Fruit fly (Drosophila melanogaster) whole organism, embryonic: ENCODE measurements around the gene CG7016.
A peak's percentile ranks its signal among the peaks of the same experiment; 100 is the strongest.

Source experiments
- C15 ChIP-seq: fragments of 200-800 bp; sonication (Bioruptor generic); IDR thresholded peaks from 3 replicates; pipeline ENCODE4 v1.3.6; 2022; ENCODE audit warnings: missing biosample characterization, missing genetic modification characterization
- CG10959 ChIP-seq: fragments of 200-800 bp; sonication (Bioruptor generic); IDR thresholded peaks from 2 replicates; pipeline ENCODE4 v1.3.6; 2022; ENCODE audit warnings: missing biosample characterization, missing genetic modification characterization
- CG11456 ChIP-seq: fragments of 200-800 bp; sonication (Bioruptor generic); IDR thresholded peaks from 3 replicates; pipeline ENCODE4 v1.3.6; 2022; ENCODE audit warnings: missing biosample characterization, missing genetic modification characterization
- CG12299 ChIP-seq: fragments of 200-800 bp; sonication (Bioruptor generic); optimal IDR thresholded peaks from 2 replicates; lab custom pipeline; 2018; ENCODE audit warnings: missing biosample characterization, mild to moderate bottlenecking, missing genetic modification characterization
- CG12942 ChIP-seq: fragments of 200-800 bp; sonication (Bioruptor generic); optimal IDR thresholded peaks from 3 replicates; lab custom pipeline; 2016; ENCODE audit warnings: missing biosample characterization, missing genetic modification characterization
- CG17328 ChIP-seq: fragments of 200-800 bp; sonication (Bioruptor generic); IDR thresholded peaks from 2 replicates; pipeline ENCODE4 v1.3.6; 2022; ENCODE audit warnings: missing biosample characterization, missing genetic modification characterization
- CG17568 ChIP-seq: fragments of 200-800 bp; sonication (Bioruptor generic); optimal IDR thresholded peaks from 2 replicates; lab custom pipeline; 2018; ENCODE audit warnings: missing biosample characterization, mild to moderate bottlenecking, missing genetic modification characterization, moderate library complexity
- CG18011 ChIP-seq: fragments of 200-800 bp; sonication (Bioruptor generic); optimal IDR thresholded peaks from 2 replicates; lab custom pipeline; 2017; ENCODE audit warnings: missing biosample characterization, missing genetic modification characterization, mild to moderate bottlenecking, moderate library complexity, missing genotype
- CG2889 ChIP-seq: fragments of 200-800 bp; sonication (Bioruptor generic); IDR thresholded peaks from 3 replicates; pipeline ENCODE4 v1.3.6; 2022; ENCODE audit warnings: missing biosample characterization, missing genetic modification characterization
- CG30020 ChIP-seq: fragments of 200-800 bp; optimal IDR thresholded peaks from 2 replicates; lab custom pipeline; 2019; ENCODE audit warnings: missing biosample characterization, mild to moderate bottlenecking, missing genetic modification characterization, moderate library complexity
- CG30431 ChIP-seq: fragments of 200-800 bp; sonication (Bioruptor generic); optimal IDR thresholded peaks from 2 replicates; lab custom pipeline; 2017; ENCODE audit warnings: missing biosample characterization, missing genetic modification characterization
- CG42726 ChIP-seq: fragments of 200-800 bp; sonication (Bioruptor generic); IDR thresholded peaks from 2 replicates; pipeline ENCODE4 v1.3.6; 2022; ENCODE audit warnings: missing biosample characterization, missing genetic modification characterization; ENCODE audit not compliant: partially characterized antibody
- CG4730 ChIP-seq: fragments of 200-800 bp; sonication (Bioruptor generic); IDR thresholded peaks from 2 replicates; pipeline ENCODE4 v1.3.6; 2022; ENCODE audit warnings: missing biosample characterization, missing genetic modification characterization
- CG5180 ChIP-seq: fragments of 200-800 bp; sonication (Bioruptor generic); optimal IDR thresholded peaks from 3 replicates; lab custom pipeline; 2017; ENCODE audit warnings: missing biosample characterization, missing genetic modification characterization, mild to moderate bottlenecking, moderate library complexity, missing genetic modification reagents
- CG6813 ChIP-seq: fragments of 200-800 bp; sonication (Bioruptor generic); optimal IDR thresholded peaks from 2 replicates; lab custom pipeline; 2017; ENCODE audit warnings: missing biosample characterization, missing genetic modification characterization, mild to moderate bottlenecking, moderate library complexity, missing genetic modification reagents
- CG7372 ChIP-seq: fragments of 200-800 bp; sonication (Bioruptor generic); IDR thresholded peaks from 2 replicates; pipeline ENCODE4 v1.3.6; 2022; ENCODE audit warnings: missing biosample characterization, missing genetic modification characterization
- CG7786 ChIP-seq: fragments of 200-800 bp; sonication (Bioruptor generic); optimal IDR thresholded peaks from 2 replicates; lab custom pipeline; 2016; ENCODE audit warnings: missing biosample characterization, missing genetic modification characterization
- CG9817 ChIP-seq: fragments of 200-800 bp; sonication (Bioruptor generic); optimal IDR thresholded peaks from 2 replicates; lab custom pipeline; 2018; ENCODE audit warnings: missing biosample characterization, mild to moderate bottlenecking, missing genetic modification characterization, moderate library complexity
- CG9876 ChIP-seq: fragments of 200-800 bp; sonication (Bioruptor generic); optimal IDR thresholded peaks from 2 replicates; lab custom pipeline; 2016; ENCODE audit warnings: missing biosample characterization, missing genetic modification characterization
- CoRest ChIP-seq: fragments of 200-800 bp; sonication (Bioruptor generic); optimal IDR thresholded peaks from 3 replicates; lab custom pipeline; 2018; ENCODE audit warnings: missing biosample characterization, mild to moderate bottlenecking, missing genetic modification characterization, moderate library complexity
- D19A ChIP-seq: fragments of 200-800 bp; optimal IDR thresholded peaks from 3 replicates; lab custom pipeline; 2019; ENCODE audit warnings: missing biosample characterization, mild to moderate bottlenecking, missing genetic modification characterization, moderate library complexity
- Dip3 ChIP-seq: fragments of 200-800 bp; sonication (Bioruptor generic); optimal IDR thresholded peaks from 3 replicates; lab custom pipeline; 2016; ENCODE audit warnings: missing biosample characterization, missing genetic modification characterization
- Drgx ChIP-seq: fragments of 200-800 bp; sonication (Bioruptor generic); IDR thresholded peaks from 2 replicates; pipeline ENCODE4 v1.3.6; 2022; ENCODE audit warnings: missing biosample characterization, missing genetic modification characterization
- Fer3 ChIP-seq: fragments of 200-800 bp; sonication (Bioruptor generic); optimal IDR thresholded peaks from 2 replicates; lab custom pipeline; 2018; ENCODE audit warnings: missing biosample characterization, mild to moderate bottlenecking, missing genetic modification characterization, moderate library complexity
- Lhr ChIP-seq: fragments of 200-800 bp; sonication (Bioruptor generic); optimal IDR thresholded peaks from 3 replicates; lab custom pipeline; 2017; ENCODE audit warnings: mild to moderate bottlenecking, missing biosample characterization, missing genetic modification reagents, missing genetic modification characterization
- Opbp ChIP-seq: fragments of 200-800 bp; sonication (Bioruptor generic); IDR thresholded peaks from 3 replicates; pipeline ENCODE4 v1.3.6; 2022; ENCODE audit warnings: missing biosample characterization, missing genetic modification characterization; ENCODE audit not compliant: partially characterized antibody
- Stat92E ChIP-seq, 3 experiments: fragments of >200 bp in 2 of 3; fragments of 200-800 bp in 1 of 3; sonication (Bioruptor generic) in 1 of 3; optimal IDR thresholded peaks; 2 replicates each; lab custom pipeline; 2017 to 2019; ENCODE audit warnings: missing biosample characterization in 3 of 3, missing genetic modification characterization in 3 of 3, mild to moderate bottlenecking in 1 of 3, moderate library complexity in 1 of 3
- Vsx1 ChIP-seq: fragments of 200-800 bp; sonication (Bioruptor generic); optimal IDR thresholded peaks from 2 replicates; lab custom pipeline; 2017; ENCODE audit warnings: missing biosample characterization, mild to moderate bottlenecking, missing genetic modification characterization, missing genetic modification reagents
- ab ChIP-seq: fragments of 200-800 bp; sonication (Bioruptor generic); optimal IDR thresholded peaks from 2 replicates; lab custom pipeline; 2016; ENCODE audit warnings: missing biosample characterization, missing genetic modification characterization
- bab2 ChIP-seq: fragments of 200-800 bp; sonication (Bioruptor generic); optimal IDR thresholded peaks from 2 replicates; lab custom pipeline; 2016; ENCODE audit warnings: missing biosample characterization, missing genetic modification characterization
- caup ChIP-seq: fragments of 200-800 bp; sonication (Bioruptor generic); optimal IDR thresholded peaks from 3 replicates; lab custom pipeline; 2017; ENCODE audit warnings: missing biosample characterization, mild to moderate bottlenecking, missing genetic modification characterization, moderate library complexity; ENCODE audit not compliant: severe bottlenecking
- dmrt11E ChIP-seq: fragments of 200-800 bp; sonication (Bioruptor generic); optimal IDR thresholded peaks from 3 replicates; lab custom pipeline; 2018; ENCODE audit warnings: missing biosample characterization, mild to moderate bottlenecking, missing genetic modification characterization, moderate library complexity
- fu2 ChIP-seq: fragments of 200-800 bp; sonication (Bioruptor generic); optimal IDR thresholded peaks from 2 replicates; lab custom pipeline; 2016; ENCODE audit warnings: missing biosample characterization, missing genetic modification characterization
- her ChIP-seq: fragments of 200-800 bp; sonication (Bioruptor generic); optimal IDR thresholded peaks from 2 replicates; lab custom pipeline; 2016; ENCODE audit warnings: missing biosample characterization, missing genetic modification characterization
- lilli ChIP-seq: fragments of 200-800 bp; sonication (Bioruptor generic); optimal IDR thresholded peaks from 3 replicates; lab custom pipeline; 2016; ENCODE audit warnings: missing biosample characterization, missing genetic modification characterization
- nau ChIP-seq: fragments of 200-800 bp; sonication (Bioruptor generic); optimal IDR thresholded peaks from 3 replicates; lab custom pipeline; 2017; ENCODE audit warnings: missing biosample characterization, mild to moderate bottlenecking, missing genetic modification characterization, missing genetic modification reagents
- oc ChIP-seq: fragments of 200-800 bp; sonication (Bioruptor generic); optimal IDR thresholded peaks from 2 replicates; lab custom pipeline; 2018; ENCODE audit warnings: missing biosample characterization, mild to moderate bottlenecking, missing genetic modification characterization, moderate library complexity
- pfk ChIP-seq: fragments of 200-800 bp; sonication (Bioruptor generic); optimal IDR thresholded peaks from 2 replicates; lab custom pipeline; 2018; ENCODE audit warnings: missing biosample characterization, mild to moderate bottlenecking, missing genetic modification characterization, moderate library complexity
- pho ChIP-seq: fragments of 200-800 bp; sonication (Bioruptor generic); optimal IDR thresholded peaks from 2 replicates; lab custom pipeline; 2016; ENCODE audit warnings: missing biosample characterization, missing genetic modification characterization
- prd ChIP-seq, 3 experiments: fragments of >200 bp in 2 of 3; fragments of 200-800 bp in 1 of 3; sonication (Bioruptor generic) in 1 of 3; optimal IDR thresholded peaks in 2 of 3; IDR thresholded peaks in 1 of 3; 2 replicates in 2 of 3; 3 replicates in 1 of 3; pipeline versions ENCODE4 v1.3.6 to Lab custom; 2017 to 2022; ENCODE audit warnings: missing biosample characterization in 1 of 3, missing genetic modification characterization in 1 of 3
- repo ChIP-seq: fragments of 200-800 bp; sonication (Bioruptor generic); optimal IDR thresholded peaks from 2 replicates; lab custom pipeline; 2016; ENCODE audit warnings: missing biosample characterization, missing genetic modification characterization
- tin ChIP-seq: fragments of 200-800 bp; sonication (Bioruptor generic); optimal IDR thresholded peaks from 3 replicates; lab custom pipeline; 2016; ENCODE audit warnings: missing biosample characterization, missing genetic modification characterization
- ttk ChIP-seq: fragments of 200-800 bp; sonication (Bioruptor generic); IDR thresholded peaks from 2 replicates; pipeline ENCODE4 v2.1.2; 2022; ENCODE audit warnings: missing biosample characterization, missing genetic modification characterization
- zen ChIP-seq: fragments of 200-800 bp; sonication (Bioruptor generic); optimal IDR thresholded peaks from 3 replicates; lab custom pipeline; 2018; ENCODE audit warnings: missing biosample characterization, mild to moderate bottlenecking, missing genetic modification characterization, moderate library complexity
- zfh1 ChIP-seq: fragments of 200-800 bp; sonication (Bioruptor generic); IDR thresholded peaks from 3 replicates; pipeline ENCODE4 v1.3.6; 2022; ENCODE audit warnings: missing biosample characterization, missing genetic modification characterization

Gene CG7016

dm6 chr3R:24813637-24814301 lies 49.0 kb upstream of the CG7016 start, which contains the start of the genes lili and CG34150 (continued):
- TF ChIP-seq nau (GFP tag; lab: Kevin White, UChicago) (no peak), tin (GFP tag; lab: Kevin White, UChicago) (peak; percentile 77), fu2 (GFP tag; lab: Kevin White, UChicago) (peak; percentile 47), ab (GFP tag; lab: Kevin White, UChicago) (no peak), pho (GFP tag; lab: Kevin White, UChicago) (peak; percentile 79), repo (GFP tag; lab: Kevin White, UChicago) (peak; percentile 53), Drgx (GFP tag; lab: Robert Waterston, UW) (no peak; the same call in 1 of the 2 replicates), C15 (GFP tag; lab: Robert Waterston, UW) (no peak), CG17568 (no peak), CG11456 (GFP tag; lab: Robert Waterston, UW) (peak; percentile 77; the same call in 2 of the 3 replicates), Vsx1 (GFP tag; lab: Kevin White, UChicago) (no peak), CG12942 (GFP tag; lab: Kevin White, UChicago) (peak; percentile 74), CG30431 (no peak), her (GFP tag; lab: Kevin White, UChicago) (no peak), CG7372 (GFP tag; lab: Robert Waterston, UW) (peak; percentile 72; the same call in 1 of the 2 replicates)
- TF ChIP-seq, all 482 proteins: peak for 335

- no peak for TF ChIP-seq D19A (tag; lab: Kevin White, UChicago)
- no peak for TF ChIP-seq bab2 (GFP tag; lab: Kevin White, UChicago)
- TF ChIP-seq prd (optimal IDR thresholded peaks at IDR 0.05; lab: Kevin White, UChicago), result no peak
- TF ChIP-seq prd (GFP tag; IDR thresholded peaks at IDR 0.05; lab: Robert Waterston, UW), result peak; percentile 65
- no peak for TF ChIP-seq Stat92E (GFP tag; optimal IDR thresholded peaks at IDR 0.05; lab: Kevin White, UChicago)
- TF ChIP-seq CG42726 (GFP tag; lab: Robert Waterston, UW), result 0 out of 2 replicates have a peak, but pooled peaks have one; percentile 32
- no peak for TF ChIP-seq zfh1 (GFP tag; lab: Robert Waterston, UW)
- TF ChIP-seq oc (tag; lab: Kevin White, UChicago), result no peak
- peak; percentile 56 for TF ChIP-seq CG30020 (tag; lab: Kevin White, UChicago)
- no peak for TF ChIP-seq CG7786 (GFP tag; lab: Kevin White, UChicago)
- no peak for TF ChIP-seq CG6813 (GFP tag; lab: Kevin White, UChicago)
- no peak for TF ChIP-seq ttk
- TF ChIP-seq CG2889 (GFP tag; lab: Robert Waterston, UW), result no peak
- peak; percentile 80 for TF ChIP-seq Opbp (GFP tag; lab: Robert Waterston, UW)
- peak; percentile 38 for TF ChIP-seq lilli (GFP tag; lab: Kevin White, UChicago)
- TF ChIP-seq Lhr (GFP tag; lab: Kevin White, UChicago), result peak; percentile 59
- no peak for TF ChIP-seq pfk (GFP tag; lab: Kevin White, UChicago)
- peak; percentile 19 for TF ChIP-seq Fer3 (tag; lab: Kevin White, UChicago)
- no peak for TF ChIP-seq CG4730 (GFP tag; lab: Robert Waterston, UW)
- TF ChIP-seq CG9817 (tag; lab: Kevin White, UChicago), result no peak
- TF ChIP-seq CG12299, result no peak
- TF ChIP-seq caup (GFP tag; lab: Kevin White, UChicago), result no peak
- no peak for TF ChIP-seq fu2 (GFP tag; lab: Kevin White, UChicago)
- TF ChIP-seq CG10959 (GFP tag; lab: Robert Waterston, UW), result no peak
- no peak for TF ChIP-seq her (GFP tag; lab: Kevin White, UChicago)
- no peak for TF ChIP-seq CG9876 (GFP tag; lab: Kevin White, UChicago)
- no peak for TF ChIP-seq CG5180 (GFP tag; lab: Kevin White, UChicago)
- TF ChIP-seq CG18011, result no peak
- peak; percentile 29 for TF ChIP-seq dmrt11E (tag; lab: Kevin White, UChicago)
- no peak for TF ChIP-seq CG17328
- TF ChIP-seq Dip3 (GFP tag; lab: Kevin White, UChicago), result no peak
- TF ChIP-seq zen, result peak; percentile 32
- peak; percentile 65 for TF ChIP-seq CoRest (tag; lab: Kevin White, UChicago)
Measured at dm6 chr3R:24816993-24817854, 45.5 kb upstream of the CG7016 start, which contains the start of the genes CG5808 and Saf-B. Gene CG5808 (minus strand): TSS chr3R:24817007. Gene Saf-B (plus strand): TSS chr3R:24817464.
